Fruit fly (Drosophila melanogaster) whole organism, wandering third instar larva: Measurements from ENCODE around the gene Sf3b3.

Experiments used
- Abd-B ChIP-seq: fragments of >200 bp; optimal IDR thresholded peaks from 2 replicates; lab custom pipeline; 2017; ENCODE audit warnings: missing biosample characterization, missing genetic modification characterization
- CG32264 ChIP-seq: fragments of 200-800 bp; sonication (Bioruptor generic); optimal IDR thresholded peaks from 2 replicates; lab custom pipeline; 2016; ENCODE audit warnings: missing biosample characterization, missing genetic modification characterization
- CG9705 ChIP-seq: fragments of 200-800 bp; sonication (Bioruptor generic); optimal IDR thresholded peaks from 2 replicates; lab custom pipeline; 2018; ENCODE audit warnings: missing biosample characterization, mild to moderate bottlenecking, missing genetic modification characterization
- Dif ChIP-seq: fragments of 200-275, 200-300 bp; sonication (Bioruptor generic); optimal IDR thresholded peaks from 2 replicates; lab custom pipeline; 2018; ENCODE audit warnings: missing biosample characterization, missing genetic modification characterization; ENCODE audit not compliant: partially characterized antibody
- GATAd ChIP-seq: sonication (Bioruptor generic); optimal IDR thresholded peaks from 2 replicates; lab custom pipeline; 2016; ENCODE audit warnings: missing biosample characterization, missing genetic modification characterization
- HLH106 ChIP-seq: fragments of 200-800 bp; optimal IDR thresholded peaks from 3 replicates; lab custom pipeline; 2019; ENCODE audit warnings: missing biosample characterization, mild to moderate bottlenecking, missing genetic modification characterization, moderate library complexity
- Hnf4 ChIP-seq: fragments of 200-800 bp; sonication (Bioruptor generic); optimal IDR thresholded peaks from 2 replicates; lab custom pipeline; 2016; ENCODE audit warnings: missing biosample characterization, mild to moderate bottlenecking, missing genetic modification characterization
- Hr78 ChIP-seq: fragments of >200 bp; optimal IDR thresholded peaks from 2 replicates; lab custom pipeline; 2017; ENCODE audit warnings: missing biosample characterization, missing genetic modification characterization
- Hr83 ChIP-seq: fragments of 200-300 bp; sonication (Bioruptor generic); optimal IDR thresholded peaks from 2 replicates; lab custom pipeline; 2016; ENCODE audit warnings: missing biosample characterization, mild to moderate bottlenecking, missing genetic modification characterization, moderate library complexity; ENCODE audit not compliant: poor library complexity, severe bottlenecking
- Jra ChIP-seq: sonication (Bioruptor generic); optimal IDR thresholded peaks from 2 replicates; lab custom pipeline; 2016; ENCODE audit warnings: missing biosample characterization, missing genetic modification characterization
- Mio ChIP-seq: sonication (Bioruptor generic); optimal IDR thresholded peaks from 2 replicates; lab custom pipeline; 2016; ENCODE audit warnings: missing biosample characterization, missing genetic modification characterization
- OdsH ChIP-seq: fragments of 200-800 bp; sonication (Bioruptor generic); optimal IDR thresholded peaks from 2 replicates; lab custom pipeline; 2016; ENCODE audit warnings: missing biosample characterization, mild to moderate bottlenecking, missing genetic modification characterization
- Rel ChIP-seq, 2 experiments: fragments of 200-800 bp; sonication (Bioruptor generic) in 1 of 2; optimal IDR thresholded peaks; 2 replicates in 1 of 2; 3 replicates in 1 of 2; lab custom pipeline; 2016 to 2019; ENCODE audit warnings: mild to moderate bottlenecking in 2 of 2, missing biosample characterization in 2 of 2, missing genetic modification characterization in 2 of 2, moderate library complexity in 1 of 2
- Sp1 ChIP-seq: fragments of 200-800 bp; sonication (Bioruptor generic); optimal IDR thresholded peaks from 3 replicates; lab custom pipeline; 2019; ENCODE audit warnings: missing biosample characterization, mild to moderate bottlenecking, missing genetic modification characterization, moderate library complexity
- Vsx2 ChIP-seq: fragments of 200-300, 225-300 bp; sonication (Bioruptor generic); optimal IDR thresholded peaks from 2 replicates; lab custom pipeline; 2018; ENCODE audit warnings: missing biosample characterization, missing genetic modification characterization; ENCODE audit not compliant: partially characterized antibody
- br ChIP-seq: fragments of 200-800 bp; sonication (Bioruptor generic); optimal IDR thresholded peaks from 2 replicates; lab custom pipeline; 2016; ENCODE audit warnings: missing biosample characterization, missing genetic modification characterization
- brk ChIP-seq: fragments of 200-800 bp; sonication (Bioruptor generic); optimal IDR thresholded peaks from 2 replicates; lab custom pipeline; 2016; ENCODE audit warnings: missing biosample characterization, mild to moderate bottlenecking, missing genetic modification characterization
- dmrt93B ChIP-seq: fragments of 200-800 bp; sonication (Bioruptor generic); optimal IDR thresholded peaks from 2 replicates; lab custom pipeline; 2018; ENCODE audit warnings: missing biosample characterization, mild to moderate bottlenecking, missing genetic modification characterization
- dsf ChIP-seq: sonication (Bioruptor generic); optimal IDR thresholded peaks from 2 replicates; lab custom pipeline; 2016; ENCODE audit warnings: missing biosample characterization, missing genetic modification characterization, borderline replicate concordance
- ey ChIP-seq: fragments of 200-800 bp; sonication (Bioruptor generic); optimal IDR thresholded peaks from 2 replicates; lab custom pipeline; 2016; ENCODE audit warnings: missing biosample characterization, missing genetic modification characterization
- foxo ChIP-seq, 2 experiments: fragments of 200-800 bp; sonication (Bioruptor generic); optimal IDR thresholded peaks; 2 replicates in 1 of 2; 3 replicates in 1 of 2; lab custom pipeline; 2016 to 2017; ENCODE audit warnings: missing biosample characterization in 2 of 2, missing genetic modification characterization in 2 of 2
- fru ChIP-seq: fragments of 200-800 bp; sonication (Bioruptor generic); optimal IDR thresholded peaks from 3 replicates; lab custom pipeline; 2016; ENCODE audit warnings: missing biosample characterization, mild to moderate bottlenecking, missing genetic modification characterization
- h ChIP-seq: fragments of 200-800 bp; sonication (Bioruptor generic); optimal IDR thresholded peaks from 3 replicates; lab custom pipeline; 2016; ENCODE audit warnings: missing biosample characterization, mild to moderate bottlenecking, missing genetic modification characterization
- lola ChIP-seq: fragments of >200 bp; optimal IDR thresholded peaks from 2 replicates; lab custom pipeline; 2017; ENCODE audit warnings: missing biosample characterization, missing genetic modification characterization
- pan ChIP-seq: fragments of >200 bp; optimal IDR thresholded peaks from 2 replicates; lab custom pipeline; 2017
- psq ChIP-seq: fragments of 200-800 bp; sonication (Bioruptor generic); optimal IDR thresholded peaks from 3 replicates; lab custom pipeline; 2017; ENCODE audit warnings: missing biosample characterization, mild to moderate bottlenecking, missing genetic modification characterization, moderate library complexity
- rgr ChIP-seq: fragments of 200-800 bp; sonication (Bioruptor generic); optimal IDR thresholded peaks from 3 replicates; lab custom pipeline; 2016; ENCODE audit warnings: missing biosample characterization, mild to moderate bottlenecking, missing genetic modification characterization
- sage ChIP-seq: fragments of 200-800 bp; sonication (Bioruptor generic); optimal IDR thresholded peaks from 2 replicates; lab custom pipeline; 2016; ENCODE audit warnings: missing biosample characterization, mild to moderate bottlenecking, missing genetic modification characterization
- sv ChIP-seq: fragments of 200-800 bp; sonication (Bioruptor generic); optimal IDR thresholded peaks from 3 replicates; lab custom pipeline; 2016; ENCODE audit warnings: missing biosample characterization, missing genetic modification characterization
- tai ChIP-seq: sonication (Bioruptor generic); optimal IDR thresholded peaks from 2 replicates; lab custom pipeline; 2016; ENCODE audit warnings: missing biosample characterization, missing genetic modification characterization
- usp ChIP-seq: fragments of >200 bp; optimal IDR thresholded peaks from 2 replicates; lab custom pipeline; 2017; ENCODE audit warnings: missing biosample characterization, missing genetic modification characterization
- woc ChIP-seq: sonication (Bioruptor generic); optimal IDR thresholded peaks from 2 replicates; lab custom pipeline; 2016; ENCODE audit warnings: missing biosample characterization, mild to moderate bottlenecking, missing genetic modification characterization

The Sf3b3 gene

DNA sequence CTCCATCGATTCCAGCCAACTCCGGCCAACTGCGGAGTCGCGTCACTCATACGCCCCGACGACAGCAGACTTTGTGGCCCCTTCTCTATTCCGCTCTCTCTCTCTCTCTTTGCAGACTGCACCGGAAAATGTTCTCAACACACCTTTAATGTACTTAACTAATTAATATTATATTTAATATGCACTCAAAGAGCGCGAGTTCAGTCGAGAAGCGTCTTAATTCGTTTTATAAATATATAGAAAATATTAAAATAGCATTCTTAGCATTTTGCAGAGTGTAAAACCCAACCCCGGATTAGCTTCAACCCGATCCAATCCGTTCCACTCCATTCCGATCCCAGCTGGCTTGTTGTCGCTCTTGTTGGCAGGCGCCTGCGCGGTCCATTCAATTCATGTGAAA lies 38.7 kb downstream of the Sf3b3 start:
- TF ChIP-seq Hr83 (GFP tag; lab: Kevin White, UChicago) (no peak), Sp1 (GFP tag; lab: Kevin White, UChicago) (no peak), Dif (GFP tag; lab: Kevin White, UChicago) (no peak), GATAd (GFP tag; lab: Kevin White, UChicago) (no peak), brk (GFP tag; lab: Kevin White, UChicago) (no peak), HLH106 (tag; lab: Kevin White, UChicago) (no peak), Vsx2 (GFP tag; lab: Kevin White, UChicago) (no peak), dsf (no peak), CG9705 (GFP tag; lab: Kevin White, UChicago) (no peak), Mio (no peak), ey (GFP tag; lab: Kevin White, UChicago) (no peak), pan (no peak), br (GFP tag; lab: Kevin White, UChicago) (no peak), lola (GFP tag; lab: Kevin White, UChicago) (no peak), foxo (GFP tag; optimal IDR thresholded peaks at IDR 0.05; lab: Kevin White, UChicago) (no peak), psq (GFP tag; lab: Kevin White, UChicago) (no peak), Rel (GFP tag; optimal IDR thresholded peaks at IDR 0.05; lab: Kevin White, UChicago) (no peak), Rel (tag; optimal IDR thresholded peaks at IDR 0.05; lab: Kevin White, UChicago) (no peak), Abd-B (GFP tag; lab: Kevin White, UChicago) (no peak), Hr78 (no peak), OdsH (GFP tag; lab: Kevin White, UChicago) (no peak)

DNA sequence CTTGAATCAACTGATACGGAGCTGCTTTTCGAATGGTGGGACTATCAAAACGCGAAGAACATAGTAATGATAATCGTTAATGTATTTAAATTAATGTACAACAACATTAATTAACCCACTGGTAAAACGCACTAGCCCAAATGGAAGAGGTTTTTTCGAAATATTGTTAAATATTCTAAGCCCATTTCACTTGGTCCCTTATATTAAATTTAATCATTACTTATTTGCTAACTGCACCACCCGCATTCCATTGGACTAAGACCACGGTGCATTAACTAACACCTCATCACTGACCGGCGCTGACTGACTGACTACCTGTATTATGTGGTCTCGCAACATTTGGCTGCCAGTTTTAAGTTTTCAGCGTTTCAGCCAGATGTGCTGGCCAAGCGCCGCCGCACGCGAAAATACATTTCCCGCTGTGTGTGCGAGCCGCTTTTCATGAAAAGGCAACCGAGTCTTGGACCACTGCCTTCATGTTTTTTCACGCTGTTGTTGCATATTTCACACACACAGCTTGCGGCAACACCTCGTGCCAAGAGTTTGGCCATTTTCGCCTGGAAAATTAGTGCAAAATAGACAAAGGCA lies 39.4 kb downstream of the Sf3b3 start:
- no peak for TF ChIP-seq brk (GFP tag; lab: Kevin White, UChicago)
- TF ChIP-seq foxo (GFP tag; optimal IDR thresholded peaks at IDR 0.05; lab: Kevin White, UChicago): no peak
- TF ChIP-seq Mio: no peak
- no peak for TF ChIP-seq Hnf4 (GFP tag; lab: Kevin White, UChicago)
- TF ChIP-seq tai: no peak
- TF ChIP-seq OdsH (GFP tag; lab: Kevin White, UChicago): no peak
- TF ChIP-seq br (GFP tag; lab: Kevin White, UChicago): no peak
- TF ChIP-seq fru: no peak

DNA sequence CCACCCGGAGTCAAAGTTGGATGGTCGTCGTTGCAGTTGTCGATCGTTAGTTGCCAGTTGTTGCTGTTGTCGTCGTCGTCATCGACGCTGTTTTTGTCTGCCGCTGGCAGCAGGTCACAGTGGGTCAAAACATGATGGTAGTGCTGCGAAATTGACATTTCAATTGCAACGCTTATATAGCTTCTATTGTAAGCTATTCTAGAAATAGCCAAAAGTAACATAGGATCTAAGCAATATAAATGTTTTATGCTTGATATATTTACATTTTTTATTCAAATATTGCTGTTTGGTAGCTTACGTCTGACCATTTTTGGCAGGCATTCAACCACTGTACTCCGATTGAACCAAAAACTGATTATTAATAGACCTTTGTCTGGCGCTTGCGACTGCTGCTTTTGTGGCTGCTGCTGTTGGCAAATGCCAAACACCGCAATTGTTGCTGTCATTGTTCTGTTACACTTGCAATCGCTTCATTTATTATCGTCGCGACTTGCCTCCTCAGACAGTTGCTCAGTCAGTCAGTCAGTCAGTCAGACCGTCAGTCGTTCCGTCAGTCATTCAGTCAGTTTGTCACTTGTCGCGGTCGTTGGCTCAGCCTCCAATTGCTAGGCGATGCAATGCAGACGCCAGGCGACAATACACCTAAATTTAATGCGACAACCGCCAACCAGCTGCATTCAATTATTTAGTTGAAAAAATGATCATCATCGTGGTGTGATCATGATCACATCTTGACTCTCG lies 41.8 kb downstream of the Sf3b3 start:
- TF ChIP-seq rgr (GFP tag; lab: Kevin White, UChicago) (peak; percentile 45), Hnf4 (GFP tag; lab: Kevin White, UChicago) (peak; percentile 62), Rel (GFP tag; optimal IDR thresholded peaks at IDR 0.05; lab: Kevin White, UChicago) (peak; percentile 25), Rel (tag; optimal IDR thresholded peaks at IDR 0.05; lab: Kevin White, UChicago) (peak; percentile 1), woc (GFP tag; lab: Kevin White, UChicago) (peak; percentile 22), HLH106 (tag; lab: Kevin White, UChicago) (peak; percentile 59), Jra (GFP tag; lab: Kevin White, UChicago) (peak; percentile 10), foxo (GFP tag; optimal IDR thresholded peaks at IDR 0.05; lab: Kevin White, UChicago) (peak in 1 of 2 experiments; percentile 42), dmrt93B (peak; percentile 26), br (GFP tag; lab: Kevin White, UChicago) (peak; percentile 62), CG32264 (GFP tag; lab: Kevin White, UChicago) (no peak), lola (GFP tag; lab: Kevin White, UChicago) (no peak), CG9705 (GFP tag; lab: Kevin White, UChicago) (peak; percentile 35), sage (no peak), usp (GFP tag; lab: Kevin White, UChicago) (no peak), fru (peak; percentile 42), dsf (no peak), ey (GFP tag; lab: Kevin White, UChicago) (peak; percentile 62), h (peak; percentile 84), OdsH (GFP tag; lab: Kevin White, UChicago) (peak; percentile 56), psq (GFP tag; lab: Kevin White, UChicago) (peak; percentile 24), Abd-B (GFP tag; lab: Kevin White, UChicago) (no peak), Sp1 (GFP tag; lab: Kevin White, UChicago) (peak; percentile 38), sv (GFP tag; lab: Kevin White, UChicago) (peak; percentile 11)
